Worm (Caenorhabditis elegans) whole organism, midembryonic: Measurements from ENCODE around the gene col-180.

Experiments
- T22C8.4 ChIP-seq: fragments of 200-800 bp; sonication (Bioruptor generic); IDR thresholded peaks from 2 replicates; pipeline ENCODE4 v1.3.6; 2022; ENCODE audit warnings: missing genetic modification characterization, missing compliant biosample characterization
- flt-1 ChIP-seq: fragments of 200-800 bp; sonication (Bioruptor generic); IDR thresholded peaks from 2 replicates; pipeline ENCODE4 v1.3.6; 2022; ENCODE audit warnings: missing genetic modification characterization, missing compliant biosample characterization
- klf-2 ChIP-seq: fragments of 200-800 bp; sonication (Bioruptor generic); conservative IDR thresholded peaks from 2 replicates; pipeline ENCODE4 v1.3.6; 2022; ENCODE audit warnings: missing genetic modification reagents, missing genetic modification characterization, missing compliant biosample characterization
- med-1 ChIP-seq: sonication (generic microtip); optimal IDR thresholded peaks from 2 replicates; lab custom pipeline; 2017; ENCODE audit warnings: missing genetic modification characterization, mild to moderate bottlenecking, missing compliant biosample characterization, antibody characterized with exemption, missing genetic modification reagents; ENCODE audit not compliant: insufficient read depth
- ref-1 ChIP-seq: fragments of 200-800 bp; sonication (Bioruptor generic); conservative IDR thresholded peaks from 2 replicates; pipeline ENCODE4 v1.3.6; 2022; ENCODE audit warnings: missing genetic modification reagents, missing genetic modification characterization, missing compliant biosample characterization
- tab-1 ChIP-seq: fragments of 200-800 bp; sonication (Bioruptor generic); IDR thresholded peaks from 2 replicates; pipeline ENCODE4 v1.3.6; 2022; ENCODE audit warnings: missing genetic modification characterization, missing compliant biosample characterization
- ztf-29 ChIP-seq: fragments of 200-800 bp; sonication (Bioruptor generic); IDR thresholded peaks from 2 replicates; pipeline ENCODE4 v1.3.6; 2022; ENCODE audit warnings: missing genetic modification reagents, missing genetic modification characterization, missing compliant biosample characterization

DNA sequence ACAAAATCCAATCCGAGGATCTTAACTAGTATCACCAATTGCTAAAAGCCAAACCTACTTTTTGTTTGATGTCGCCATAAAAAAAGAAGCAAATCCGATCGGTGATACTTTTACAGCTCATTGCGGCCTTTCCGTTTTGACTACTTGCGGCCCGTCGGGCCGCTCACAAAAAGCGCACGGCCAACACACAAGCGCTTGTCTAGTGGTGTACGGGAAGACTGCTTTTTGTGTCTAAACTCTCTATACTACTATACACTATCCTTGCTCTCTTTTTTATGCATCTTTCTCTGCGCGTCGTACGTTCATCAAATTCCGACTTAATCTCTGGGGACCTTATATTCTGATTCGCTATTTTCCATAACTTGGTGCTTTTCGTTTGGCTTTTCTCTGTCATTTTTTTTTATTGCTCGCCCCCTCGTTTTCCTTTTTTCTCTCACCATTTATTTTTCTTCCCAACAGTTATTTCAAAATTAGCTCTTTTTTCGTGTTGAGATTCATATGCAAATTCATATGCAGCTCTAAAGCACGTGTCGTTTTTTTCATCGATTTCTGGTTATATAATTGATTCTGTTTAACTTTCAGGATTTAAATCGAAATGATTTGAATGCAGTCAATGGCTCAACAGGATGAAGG, 45.4 kb downstream of the col-180 start, which contains the start of gene noca-2:
- TF ChIP-seq med-1 (GFP tag; lab: Kevin White, UChicago) (no peak), tab-1 (no peak), ztf-29 (GFP tag; lab: Robert Waterston, UW) (no peak), ref-1 (GFP tag; lab: Robert Waterston, UW) (no peak), flt-1 (no peak), klf-2 (no peak), T22C8.4 (GFP tag; lab: Robert Waterston, UW) (no peak)
